Worm (Caenorhabditis elegans) whole organism, early embryonic: ENCODE data around the gene ifet-1.

Experiments used
- aly-1 ChIP-seq: sonication (generic microtip); optimal IDR thresholded peaks from 2 replicates; lab custom pipeline; 2016; ENCODE audit warnings: missing genetic modification characterization, missing compliant biosample characterization
- ama-1 ChIP-seq: fragments of 150-350 bp; optimal IDR thresholded peaks from 2 replicates; lab custom pipeline; 2014
- ets-7 ChIP-seq: sonication (generic microtip); optimal IDR thresholded peaks from 2 replicates; lab custom pipeline; 2016; ENCODE audit warnings: missing genotype, missing genetic modification characterization, missing compliant biosample characterization
- flt-1 ChIP-seq: fragments of 200-800 bp; sonication (Bioruptor generic); IDR thresholded peaks from 2 replicates; pipeline ENCODE4 v1.3.6; 2022; ENCODE audit warnings: missing genetic modification characterization, missing compliant biosample characterization

- no peak for TF ChIP-seq ets-7 (tag; lab: Kevin White, UChicago)
- no peak for TF ChIP-seq ama-1
- no peak for TF ChIP-seq flt-1 (GFP tag; lab: Robert Waterston, UW)
- TF ChIP-seq aly-1, result no peak
These were observed 21.6 kb downstream of the ifet-1 start for ce11 chrIII:4453301-4453700.
